Worm (Caenorhabditis elegans) whole organism, L2 larva: ENCODE data around the gene T20G5.13.
A peak's percentile ranks its signal among the peaks of the same experiment; 100 is the strongest.

ENCODE experiments used
- R02D3.7 ChIP-seq: fragments of 150-350 bp; optimal IDR thresholded peaks from 2 replicates; lab custom pipeline; 2014; ENCODE audit warnings: missing biosample characterization, missing genetic modification characterization
- ZK546.5 ChIP-seq: sonication (generic microtip); optimal IDR thresholded peaks from 2 replicates; lab custom pipeline; 2017; ENCODE audit warnings: missing biosample characterization, missing genetic modification characterization
- alr-1 ChIP-seq: fragments of 150-350 bp; optimal IDR thresholded peaks from 2 replicates; lab custom pipeline; 2014; ENCODE audit warnings: missing biosample characterization, missing genetic modification characterization
- aly-2 ChIP-seq: fragments of 150-350 bp; optimal IDR thresholded peaks from 2 replicates; lab custom pipeline; 2014; ENCODE audit warnings: missing biosample characterization, missing genetic modification characterization
- ama-1 ChIP-seq: fragments of 150-350 bp; optimal IDR thresholded peaks from 2 replicates; lab custom pipeline; 2018; ENCODE audit warnings: inconsistent platforms
- blmp-1 ChIP-seq: sonication (generic microtip); optimal IDR thresholded peaks from 2 replicates; lab custom pipeline; 2017; ENCODE audit warnings: missing genetic modification characterization, mild to moderate bottlenecking, missing compliant biosample characterization, antibody characterized with exemption, moderate library complexity; ENCODE audit not compliant: insufficient read depth
- ceh-82 ChIP-seq: fragments of 150-350 bp; optimal IDR thresholded peaks from 2 replicates; lab custom pipeline; 2014; ENCODE audit warnings: missing biosample characterization, missing genetic modification characterization
- crh-2 ChIP-seq: sonication (generic microtip); optimal IDR thresholded peaks from 2 replicates; lab custom pipeline; 2017; ENCODE audit warnings: missing biosample characterization, missing genetic modification characterization
- egl-27 ChIP-seq: sonication (generic microtip); optimal IDR thresholded peaks from 3 replicates; lab custom pipeline; 2017; ENCODE audit warnings: missing biosample characterization, missing genetic modification reagents, missing genetic modification characterization
- elt-1 ChIP-seq: fragments of 150-350 bp; optimal IDR thresholded peaks from 2 replicates; lab custom pipeline; 2014; ENCODE audit warnings: missing biosample characterization, missing genetic modification characterization
- elt-3 ChIP-seq: sonication (generic microtip); optimal IDR thresholded peaks from 2 replicates; lab custom pipeline; 2017; ENCODE audit warnings: missing biosample characterization, missing genetic modification characterization
- fos-1 ChIP-seq: fragments of 150-350 bp; optimal IDR thresholded peaks from 2 replicates; lab custom pipeline; 2014; ENCODE audit warnings: missing biosample characterization, missing genetic modification characterization
- lin-11 ChIP-seq: fragments of 150-350 bp; sonication (generic microtip); optimal IDR thresholded peaks from 2 replicates; lab custom pipeline; 2014; ENCODE audit warnings: missing biosample characterization, missing genetic modification characterization, inconsistent platforms, mixed read lengths
- lin-13 ChIP-seq: fragments of 150-350 bp; optimal IDR thresholded peaks from 2 replicates; lab custom pipeline; 2014; ENCODE audit warnings: missing biosample characterization, missing genetic modification reagents, missing genetic modification characterization
- lin-39 ChIP-seq: fragments of 150-350 bp; optimal IDR thresholded peaks from 2 replicates; lab custom pipeline; 2014; ENCODE audit warnings: missing biosample characterization, missing genetic modification reagents, missing genetic modification characterization
- mab-5 ChIP-seq: fragments of 150-350 bp; optimal IDR thresholded peaks from 2 replicates; lab custom pipeline; 2014; ENCODE audit warnings: missing biosample characterization, missing genetic modification characterization
- nhr-11 ChIP-seq: fragments of 150-350 bp; optimal IDR thresholded peaks from 2 replicates; lab custom pipeline; 2014; ENCODE audit warnings: missing biosample characterization, missing genetic modification characterization
- nhr-12 ChIP-seq: fragments of 150-350 bp; optimal IDR thresholded peaks from 2 replicates; lab custom pipeline; 2014; ENCODE audit warnings: missing biosample characterization, missing genetic modification characterization
- nhr-21 ChIP-seq: fragments of 150-350 bp; optimal IDR thresholded peaks from 2 replicates; lab custom pipeline; 2014; ENCODE audit warnings: missing biosample characterization, missing genetic modification characterization
- nhr-23 ChIP-seq: fragments of 150-350 bp; optimal IDR thresholded peaks from 2 replicates; lab custom pipeline; 2014; ENCODE audit warnings: missing biosample characterization, missing genetic modification reagents, missing genetic modification characterization
- nhr-237 ChIP-seq: fragments of 150-350 bp; optimal IDR thresholded peaks from 2 replicates; lab custom pipeline; 2014; ENCODE audit warnings: missing biosample characterization, missing genetic modification characterization
- nhr-25 ChIP-seq: fragments of 150-350 bp; sonication (generic microtip); optimal IDR thresholded peaks from 3 replicates; lab custom pipeline; 2014; ENCODE audit warnings: missing biosample characterization, missing genetic modification characterization
- nhr-6 ChIP-seq: fragments of 150-350 bp; optimal IDR thresholded peaks from 2 replicates; lab custom pipeline; 2014; ENCODE audit warnings: missing biosample characterization, missing genetic modification characterization
- nhr-77 ChIP-seq: fragments of 150-350 bp; optimal IDR thresholded peaks from 2 replicates; lab custom pipeline; 2014; ENCODE audit warnings: missing biosample characterization, missing genetic modification characterization
- peb-1 ChIP-seq: fragments of 150-350 bp; optimal IDR thresholded peaks from 2 replicates; lab custom pipeline; 2014; ENCODE audit warnings: missing biosample characterization, missing genetic modification characterization
- sem-4 ChIP-seq: fragments of 150-350 bp; optimal IDR thresholded peaks from 2 replicates; lab custom pipeline; 2014; ENCODE audit warnings: missing biosample characterization, missing genetic modification reagents, missing genetic modification characterization
- skn-1 ChIP-seq: sonication (generic microtip); optimal IDR thresholded peaks from 2 replicates; lab custom pipeline; 2017; ENCODE audit warnings: missing biosample characterization, missing genetic modification characterization
- sma-3 ChIP-seq: sonication (generic microtip); optimal IDR thresholded peaks from 2 replicates; lab custom pipeline; 2016; ENCODE audit warnings: missing genetic modification reagents, missing genetic modification characterization, missing compliant biosample characterization
- sma-9 ChIP-seq, 2 experiments: fragments of 150-350 bp in 1 of 2; sonication (generic microtip) in 1 of 2; optimal IDR thresholded peaks; 2 replicates each; lab custom pipeline; 2014 to 2016; ENCODE audit warnings: missing genetic modification characterization in 2 of 2, mild to moderate bottlenecking in 1 of 2, missing biosample characterization in 1 of 2, missing compliant biosample characterization in 1 of 2, missing genetic modification reagents in 1 of 2, moderate library complexity in 1 of 2
- snpc-4 ChIP-seq: fragments of 150-350 bp; optimal IDR thresholded peaks from 2 replicates; lab custom pipeline; 2014; ENCODE audit warnings: missing biosample characterization, missing genetic modification characterization
- unc-39 ChIP-seq: fragments of 150-350 bp; optimal IDR thresholded peaks from 2 replicates; lab custom pipeline; 2014; ENCODE audit warnings: missing biosample characterization, missing genetic modification characterization
- unc-55 ChIP-seq: fragments of 150-350 bp; sonication (generic microtip); optimal IDR thresholded peaks from 3 replicates; lab custom pipeline; 2014; ENCODE audit warnings: missing biosample characterization, missing genetic modification reagents, missing genetic modification characterization
- zag-1 ChIP-seq: fragments of 150-350 bp; optimal IDR thresholded peaks from 2 replicates; lab custom pipeline; 2014; ENCODE audit warnings: missing biosample characterization, missing genetic modification characterization
- ztf-1 ChIP-seq: fragments of 200-800 bp; sonication (Bioruptor generic); conservative IDR thresholded peaks from 2 replicates; pipeline ENCODE4 v1.3.6; 2022; ENCODE audit warnings: missing genetic modification characterization, missing compliant biosample characterization
- ztf-4 ChIP-seq: fragments of 150-350 bp; optimal IDR thresholded peaks from 2 replicates; lab custom pipeline; 2014; ENCODE audit warnings: missing biosample characterization, missing genetic modification characterization

T20G5.13 gene

ce11 chrIII:10179444-10179843 lies 21.7 kb downstream of the T20G5.13 start:
- TF ChIP-seq lin-11 (tag; lab: Kevin White, UChicago): no peak
- TF ChIP-seq crh-2 (tag; lab: Kevin White, UChicago): no peak
- TF ChIP-seq nhr-237: no peak
- TF ChIP-seq alr-1 (tag; lab: Kevin White, UChicago): no peak
- TF ChIP-seq sma-9 (GFP tag; optimal IDR thresholded peaks at IDR 0.05; lab: Kevin White, UChicago): no peak
- no peak for TF ChIP-seq sma-9 (tag; optimal IDR thresholded peaks at IDR 0.05; lab: Kevin White, UChicago)
- TF ChIP-seq lin-39 (tag; lab: Kevin White, UChicago): no peak
- no peak for TF ChIP-seq ztf-1 (GFP tag; lab: Robert Waterston, UW)
- no peak for TF ChIP-seq fos-1 (tag; lab: Kevin White, UChicago)
- TF ChIP-seq aly-2: no peak
- TF ChIP-seq sem-4 (tag; lab: Kevin White, UChicago): no peak
- TF ChIP-seq ama-1: no peak

ce11 chrIII:10178552-10178951 lies 22.6 kb downstream of the T20G5.13 start:
- TF ChIP-seq alr-1 (tag; lab: Kevin White, UChicago) (no peak), nhr-6 (tag; lab: Kevin White, UChicago) (no peak), nhr-12 (tag; lab: Kevin White, UChicago) (no peak), skn-1 (no peak), ztf-1 (GFP tag; lab: Robert Waterston, UW) (no peak), nhr-25 (tag; lab: Kevin White, UChicago) (no peak), unc-55 (no peak), elt-3 (no peak), lin-11 (tag; lab: Kevin White, UChicago) (no peak)

- TF ChIP-seq blmp-1 (tag; lab: Kevin White, UChicago): no peak
- TF ChIP-seq sma-3 (GFP tag; lab: Kevin White, UChicago): no peak
- no peak for TF ChIP-seq nhr-237
- TF ChIP-seq peb-1 (tag; lab: Kevin White, UChicago): no peak
- no peak for TF ChIP-seq elt-3
- no peak for TF ChIP-seq ztf-1 (GFP tag; lab: Robert Waterston, UW)
- TF ChIP-seq lin-13 (GFP tag; lab: Kevin White, UChicago): no peak
- no peak for TF ChIP-seq R02D3.7 (tag; lab: Kevin White, UChicago)
- no peak for TF ChIP-seq nhr-21
- TF ChIP-seq elt-1 (tag; lab: Kevin White, UChicago): no peak
- TF ChIP-seq ceh-82 (tag; lab: Kevin White, UChicago): no peak
- TF ChIP-seq snpc-4 (tag; lab: Kevin White, UChicago): no peak
- TF ChIP-seq sem-4 (tag; lab: Kevin White, UChicago): no peak
- no peak for TF ChIP-seq ZK546.5 (tag; lab: Kevin White, UChicago)
- no peak for TF ChIP-seq mab-5 (tag; lab: Kevin White, UChicago)
- TF ChIP-seq ztf-4: no peak
These were observed 23.1 kb downstream of the T20G5.13 start for ce11 chrIII:10178023-10178422.

ce11 chrIII:10170265-10170664 lies 30.9 kb downstream of the T20G5.13 start:
- TF ChIP-seq fos-1 (tag; lab: Kevin White, UChicago): peak; percentile 58
- no peak for TF ChIP-seq crh-2 (tag; lab: Kevin White, UChicago)
- TF ChIP-seq nhr-21: peak; percentile 7
- TF ChIP-seq, all 48 proteins: peak for 2

- TF ChIP-seq elt-3 (no peak), nhr-25 (tag; lab: Kevin White, UChicago) (no peak), nhr-12 (tag; lab: Kevin White, UChicago) (no peak), nhr-77 (tag; lab: Kevin White, UChicago) (no peak), ztf-4 (no peak), aly-2 (no peak), peb-1 (tag; lab: Kevin White, UChicago) (no peak), nhr-11 (tag; lab: Kevin White, UChicago) (no peak)
These were observed 40.8 kb downstream of the T20G5.13 start, which contains the start of the genes K08E5.5 and mua-3 for ce11 chrIII:10160385-10160784. Gene K08E5.5, minus strand, starts transcription at chrIII:10160485. Gene mua-3, plus strand, starts transcription at chrIII:10160697.

- TF ChIP-seq alr-1 (tag; lab: Kevin White, UChicago) (no peak), egl-27 (no peak), nhr-12 (tag; lab: Kevin White, UChicago) (no peak), zag-1 (tag; lab: Kevin White, UChicago) (no peak), lin-11 (tag; lab: Kevin White, UChicago) (no peak), elt-1 (tag; lab: Kevin White, UChicago) (no peak), snpc-4 (tag; lab: Kevin White, UChicago) (no peak), nhr-11 (tag; lab: Kevin White, UChicago) (no peak), ZK546.5 (tag; lab: Kevin White, UChicago) (no peak), ceh-82 (tag; lab: Kevin White, UChicago) (no peak), unc-39 (no peak), nhr-23 (tag; lab: Kevin White, UChicago) (no peak), unc-55 (no peak), elt-3 (no peak), aly-2 (no peak)
These were observed 44.9 kb downstream of the T20G5.13 start for ce11 chrIII:10156269-10156668.
